Worm (Caenorhabditis elegans): ENCODE results near the gene sand-1.

DNA sequence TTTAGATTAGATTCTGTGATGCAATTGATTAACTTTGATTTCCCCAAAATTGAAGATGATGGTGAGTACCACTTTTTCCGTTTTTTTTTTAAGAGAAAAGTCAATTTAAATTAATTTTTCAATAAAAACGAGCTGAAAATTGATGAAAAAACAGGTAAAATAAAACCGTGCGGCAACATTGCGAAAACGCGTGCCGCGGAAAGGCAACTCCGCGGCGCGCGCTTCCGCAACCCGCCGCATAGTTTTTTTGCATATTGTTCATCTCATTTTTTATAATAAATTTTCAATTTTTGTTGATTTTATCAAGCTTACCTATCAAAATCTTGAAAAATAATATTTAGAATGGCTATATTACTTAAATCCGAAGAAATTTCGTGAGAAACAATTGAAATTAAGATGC lies 4.2 kb downstream of the sand-1 start:
- no peak for TF ChIP-seq F13H6.1 (tag; optimal IDR thresholded peaks at IDR 0.05)
- TF ChIP-seq pag-3 (tag; optimal IDR thresholded peaks at IDR 0.05; ENCODE audit: borderline replicate concordance): no peak
- TF ChIP-seq ceh-19 (GFP tag; optimal IDR thresholded peaks at IDR 0.05): no peak
- TF ChIP-seq ceh-6 (GFP tag; optimal IDR thresholded peaks at IDR 0.05): no peak
- no peak for TF ChIP-seq nhr-11 (tag; optimal IDR thresholded peaks at IDR 0.05)
- TF ChIP-seq ceh-9 (tag; optimal IDR thresholded peaks at IDR 0.05): no peak
- TF ChIP-seq pros-1 (tag; optimal IDR thresholded peaks at IDR 0.05): no peak
- peak; percentile 76 for TF ChIP-seq elt-2 (tag; optimal IDR thresholded peaks at IDR 0.05)
- no peak for TF ChIP-seq mec-3 (tag; optimal IDR thresholded peaks at IDR 0.05; ENCODE audit: borderline replicate concordance)
- TF ChIP-seq unc-86 (tag; optimal IDR thresholded peaks at IDR 0.05): peak; percentile 44
- no peak for TF ChIP-seq hlh-8 (tag; optimal IDR thresholded peaks at IDR 0.05)
- no peak for TF ChIP-seq ama-1 (optimal IDR thresholded peaks at IDR 0.05)
- TF ChIP-seq ttx-3 (tag; optimal IDR thresholded peaks at IDR 0.05): peak; percentile 72

Measured in whole organism, late embryonic.